Worm (Caenorhabditis elegans): ENCODE measurements around the gene nos-2.
"Not testable (repeated sequence)": the region's sequence is repeated elsewhere in the genome, so short reads cannot be mapped to it uniquely, and the experiment has no call there.

The nos-2 gene

ce11 chrII:7075564-7076228 is 10.3 kb downstream of the nos-2 start, which contains the start of gene T02G5.7 (continued):
- no peak; the same call in 1 of the 2 replicates for TF ChIP-seq K11D2.4 (GFP tag; IDR thresholded peaks at IDR 0.05)
- TF ChIP-seq ceh-27 (GFP tag; optimal IDR thresholded peaks at IDR 0.05) = no peak

- not testable (repeated sequence) for TF ChIP-seq athp-1 (tag; optimal IDR thresholded peaks at IDR 0.05); snpc-1.1 (tag; optimal IDR thresholded peaks at IDR 0.05; ENCODE audit: insufficient read depth); somi-1 (GFP tag; optimal IDR thresholded peaks at IDR 0.05)
Measured at ce11 chrII:7084021-7084420, 18.6 kb downstream of the nos-2 start, which contains the start of the genes T02G5.14 and T02G5.15. T02G5.14 (plus strand) TSS chrII:7084321. T02G5.15 (plus strand) TSS chrII:7084321.

ce11 chrII:7088283-7088682 is 22.9 kb downstream of the nos-2 start:
- peak; percentile 73 for TF ChIP-seq madf-6 (GFP tag; IDR thresholded peaks at IDR 0.05)
- TF ChIP-seq madf-8 (GFP tag; conservative IDR thresholded peaks at IDR 0.05) = peak; percentile 54

ce11 chrII:7090085-7090484 is 24.7 kb downstream of the nos-2 start:
- no peak for TF ChIP-seq efl-1 (GFP tag; optimal IDR thresholded peaks at IDR 0.05)
- TF ChIP-seq hmg-1.2 (GFP tag; IDR thresholded peaks at IDR 0.05) = peak; percentile 84

- TF ChIP-seq somi-1 (GFP tag; optimal IDR thresholded peaks at IDR 0.05) = no peak
- TF ChIP-seq atf-7 (tag; optimal IDR thresholded peaks at IDR 0.05) = no peak
- no peak for TF ChIP-seq dox-1 (GFP tag; IDR thresholded peaks at IDR 0.05)
- no peak for TF ChIP-seq Y67H2A.10 (GFP tag; conservative IDR thresholded peaks at IDR 0.05)
- TF ChIP-seq mes-4 (tag; optimal IDR thresholded peaks at IDR 0.05) = no peak
- no peak for TF ChIP-seq hlh-26 (GFP tag; conservative IDR thresholded peaks at IDR 0.05)
- no peak for TF ChIP-seq nhr-120 (GFP tag; IDR thresholded peaks at IDR 0.05)
- no peak for TF ChIP-seq dpff-1 (tag; optimal IDR thresholded peaks at IDR 0.05)
- no peak for TF ChIP-seq ztf-18 (tag; optimal IDR thresholded peaks at IDR 0.05)
- TF ChIP-seq rpc-1 (optimal IDR thresholded peaks at IDR 0.05) = no peak
- no peak for TF ChIP-seq rpc-1 (tag; optimal IDR thresholded peaks at IDR 0.05)
- TF ChIP-seq F33H1.4 (GFP tag; IDR thresholded peaks at IDR 0.05) = no peak
- TF ChIP-seq sea-2 (GFP tag; IDR thresholded peaks at IDR 0.05) = no peak
- TF ChIP-seq egl-44 (GFP tag; IDR thresholded peaks at IDR 0.05) = no peak
- no peak for TF ChIP-seq nhr-179 (tag; optimal IDR thresholded peaks at IDR 0.05)
- TF ChIP-seq F39B2.1 (GFP tag; IDR thresholded peaks at IDR 0.05) = no peak
- TF ChIP-seq F22D6.2 (tag; optimal IDR thresholded peaks at IDR 0.05) = no peak
- no peak for TF ChIP-seq snpc-1.1 (tag; optimal IDR thresholded peaks at IDR 0.05; ENCODE audit: insufficient read depth)
Measured at ce11 chrII:7090852-7091251, 25.4 kb downstream of the nos-2 start.

- TF ChIP-seq ZK185.1 (tag; optimal IDR thresholded peaks at IDR 0.05; ENCODE audit: poor library complexity, severe bottlenecking) (no peak), tbx-9 (tag; optimal IDR thresholded peaks at IDR 0.05; ENCODE audit: borderline replicate concordance) (no peak), F37B4.10 (GFP tag; IDR thresholded peaks at IDR 0.05) (no peak), bed-2 (GFP tag; IDR thresholded peaks at IDR 0.05) (no peak), pha-4 (tag; optimal IDR thresholded peaks at IDR 0.05) (no peak), attf-6 (GFP tag; IDR thresholded peaks at IDR 0.05) (no peak), madf-6 (GFP tag; IDR thresholded peaks at IDR 0.05) (no peak), snpc-3.4 (tag; optimal IDR thresholded peaks at IDR 0.05) (no peak), snpc-1.3 (tag; optimal IDR thresholded peaks at IDR 0.05; ENCODE audit: insufficient read depth) (no peak), rec-8 (tag; optimal IDR thresholded peaks at IDR 0.05) (no peak), sptf-2 (GFP tag; optimal IDR thresholded peaks at IDR 0.05) (no peak)
Measured at ce11 chrII:7093339-7093821, 28.0 kb downstream of the nos-2 start, which contains the start of gene T02G5.3. T02G5.3 (plus strand) TSS chrII:7093389.

All from whole organism, young adult.